Worm (Caenorhabditis elegans) whole organism, L2 larva: ENCODE results near the gene kbp-1.

Experiments used
- C34F6.9 ChIP-seq: fragments of 150-350 bp; optimal IDR thresholded peaks from 2 replicates; lab custom pipeline; 2014; ENCODE audit warnings: missing biosample characterization, missing genetic modification characterization
- F13H6.1 ChIP-seq: sonication (generic microtip); optimal IDR thresholded peaks from 2 replicates; lab custom pipeline; 2016; ENCODE audit warnings: missing genetic modification characterization, missing compliant biosample characterization
- R02D3.7 ChIP-seq: fragments of 150-350 bp; optimal IDR thresholded peaks from 2 replicates; lab custom pipeline; 2014; ENCODE audit warnings: missing biosample characterization, missing genetic modification characterization
- Y55F3AM.14 ChIP-seq: fragments of 200-800 bp; sonication (Bioruptor generic); optimal IDR thresholded peaks from 2 replicates; lab custom pipeline; 2018; ENCODE audit warnings: mild to moderate bottlenecking, missing genetic modification characterization, missing compliant biosample characterization
- ZK546.5 ChIP-seq: sonication (generic microtip); optimal IDR thresholded peaks from 2 replicates; lab custom pipeline; 2017; ENCODE audit warnings: missing biosample characterization, missing genetic modification characterization
- alr-1 ChIP-seq: fragments of 150-350 bp; optimal IDR thresholded peaks from 2 replicates; lab custom pipeline; 2014; ENCODE audit warnings: missing biosample characterization, missing genetic modification characterization
- aly-2 ChIP-seq: fragments of 150-350 bp; optimal IDR thresholded peaks from 2 replicates; lab custom pipeline; 2014; ENCODE audit warnings: missing biosample characterization, missing genetic modification characterization
- ama-1 ChIP-seq: fragments of 150-350 bp; optimal IDR thresholded peaks from 2 replicates; lab custom pipeline; 2018; ENCODE audit warnings: inconsistent platforms
- blmp-1 ChIP-seq: sonication (generic microtip); optimal IDR thresholded peaks from 2 replicates; lab custom pipeline; 2017; ENCODE audit warnings: missing genetic modification characterization, mild to moderate bottlenecking, missing compliant biosample characterization, antibody characterized with exemption, moderate library complexity; ENCODE audit not compliant: insufficient read depth
- ceh-16 ChIP-seq: fragments of 150-350 bp; optimal IDR thresholded peaks from 2 replicates; lab custom pipeline; 2014; ENCODE audit warnings: missing biosample characterization, missing genetic modification characterization
- ceh-82 ChIP-seq: fragments of 150-350 bp; optimal IDR thresholded peaks from 2 replicates; lab custom pipeline; 2014; ENCODE audit warnings: missing biosample characterization, missing genetic modification characterization
- crh-2 ChIP-seq: sonication (generic microtip); optimal IDR thresholded peaks from 2 replicates; lab custom pipeline; 2017; ENCODE audit warnings: missing biosample characterization, missing genetic modification characterization
- dmd-4 ChIP-seq: sonication (generic microtip); optimal IDR thresholded peaks from 2 replicates; lab custom pipeline; 2017; ENCODE audit warnings: missing biosample characterization, missing genetic modification characterization
- egl-27 ChIP-seq: sonication (generic microtip); optimal IDR thresholded peaks from 3 replicates; lab custom pipeline; 2017; ENCODE audit warnings: missing biosample characterization, missing genetic modification reagents, missing genetic modification characterization
- elt-1 ChIP-seq: fragments of 150-350 bp; optimal IDR thresholded peaks from 2 replicates; lab custom pipeline; 2014; ENCODE audit warnings: missing biosample characterization, missing genetic modification characterization
- elt-3 ChIP-seq: sonication (generic microtip); optimal IDR thresholded peaks from 2 replicates; lab custom pipeline; 2017; ENCODE audit warnings: missing biosample characterization, missing genetic modification characterization
- fos-1 ChIP-seq: fragments of 150-350 bp; optimal IDR thresholded peaks from 2 replicates; lab custom pipeline; 2014; ENCODE audit warnings: missing biosample characterization, missing genetic modification characterization
- gmeb-1 ChIP-seq: fragments of 150-350 bp; optimal IDR thresholded peaks from 2 replicates; lab custom pipeline; 2014; ENCODE audit warnings: missing biosample characterization, missing genetic modification characterization
- lin-11 ChIP-seq: fragments of 150-350 bp; sonication (generic microtip); optimal IDR thresholded peaks from 2 replicates; lab custom pipeline; 2014; ENCODE audit warnings: missing biosample characterization, missing genetic modification characterization, inconsistent platforms, mixed read lengths
- lin-13 ChIP-seq: fragments of 150-350 bp; optimal IDR thresholded peaks from 2 replicates; lab custom pipeline; 2014; ENCODE audit warnings: missing biosample characterization, missing genetic modification reagents, missing genetic modification characterization
- lin-39 ChIP-seq: fragments of 150-350 bp; optimal IDR thresholded peaks from 2 replicates; lab custom pipeline; 2014; ENCODE audit warnings: missing biosample characterization, missing genetic modification reagents, missing genetic modification characterization
- lsy-2 ChIP-seq, 2 experiments: fragments of 150-350 bp in 1 of 2; sonication (generic microtip) in 1 of 2; optimal IDR thresholded peaks; 2 replicates each; lab custom pipeline; 2014 to 2017; ENCODE audit warnings: missing biosample characterization in 2 of 2, missing genetic modification characterization in 2 of 2
- mab-5 ChIP-seq: fragments of 150-350 bp; optimal IDR thresholded peaks from 2 replicates; lab custom pipeline; 2014; ENCODE audit warnings: missing biosample characterization, missing genetic modification characterization
- mbf-1 ChIP-seq: sonication (generic microtip); optimal IDR thresholded peaks from 2 replicates; lab custom pipeline; 2017; ENCODE audit warnings: missing biosample characterization, missing genetic modification characterization
- mdl-1 ChIP-seq, 2 experiments: fragments of 150-350 bp in 1 of 2; sonication (generic microtip) in 1 of 2; optimal IDR thresholded peaks; 2 replicates each; lab custom pipeline; 2017; ENCODE audit warnings: missing biosample characterization in 2 of 2, missing genetic modification characterization in 2 of 2
- nhr-10 ChIP-seq: sonication (generic microtip); optimal IDR thresholded peaks from 2 replicates; lab custom pipeline; 2017; ENCODE audit warnings: missing biosample characterization, missing genetic modification characterization
- nhr-11 ChIP-seq: fragments of 150-350 bp; optimal IDR thresholded peaks from 2 replicates; lab custom pipeline; 2014; ENCODE audit warnings: missing biosample characterization, missing genetic modification characterization
- nhr-12 ChIP-seq: fragments of 150-350 bp; optimal IDR thresholded peaks from 2 replicates; lab custom pipeline; 2014; ENCODE audit warnings: missing biosample characterization, missing genetic modification characterization
- nhr-129 ChIP-seq: fragments of 150-350 bp; optimal IDR thresholded peaks from 2 replicates; lab custom pipeline; 2014; ENCODE audit warnings: missing biosample characterization, missing genetic modification characterization
- nhr-21 ChIP-seq: fragments of 150-350 bp; optimal IDR thresholded peaks from 2 replicates; lab custom pipeline; 2014; ENCODE audit warnings: missing biosample characterization, missing genetic modification characterization
- nhr-23 ChIP-seq: fragments of 150-350 bp; optimal IDR thresholded peaks from 2 replicates; lab custom pipeline; 2014; ENCODE audit warnings: missing biosample characterization, missing genetic modification reagents, missing genetic modification characterization
- nhr-237 ChIP-seq: fragments of 150-350 bp; optimal IDR thresholded peaks from 2 replicates; lab custom pipeline; 2014; ENCODE audit warnings: missing biosample characterization, missing genetic modification characterization
- nhr-25 ChIP-seq: fragments of 150-350 bp; sonication (generic microtip); optimal IDR thresholded peaks from 3 replicates; lab custom pipeline; 2014; ENCODE audit warnings: missing biosample characterization, missing genetic modification characterization
- nhr-6 ChIP-seq: fragments of 150-350 bp; optimal IDR thresholded peaks from 2 replicates; lab custom pipeline; 2014; ENCODE audit warnings: missing biosample characterization, missing genetic modification characterization
- nhr-77 ChIP-seq: fragments of 150-350 bp; optimal IDR thresholded peaks from 2 replicates; lab custom pipeline; 2014; ENCODE audit warnings: missing biosample characterization, missing genetic modification characterization
- peb-1 ChIP-seq: fragments of 150-350 bp; optimal IDR thresholded peaks from 2 replicates; lab custom pipeline; 2014; ENCODE audit warnings: missing biosample characterization, missing genetic modification characterization
- sem-4 ChIP-seq: fragments of 150-350 bp; optimal IDR thresholded peaks from 2 replicates; lab custom pipeline; 2014; ENCODE audit warnings: missing biosample characterization, missing genetic modification reagents, missing genetic modification characterization
- skn-1 ChIP-seq: sonication (generic microtip); optimal IDR thresholded peaks from 2 replicates; lab custom pipeline; 2017; ENCODE audit warnings: missing biosample characterization, missing genetic modification characterization
- sma-3 ChIP-seq: sonication (generic microtip); optimal IDR thresholded peaks from 2 replicates; lab custom pipeline; 2016; ENCODE audit warnings: missing genetic modification reagents, missing genetic modification characterization, missing compliant biosample characterization
- sma-9 ChIP-seq, 2 experiments: fragments of 150-350 bp in 1 of 2; sonication (generic microtip) in 1 of 2; optimal IDR thresholded peaks; 2 replicates each; lab custom pipeline; 2014 to 2016; ENCODE audit warnings: missing genetic modification characterization in 2 of 2, mild to moderate bottlenecking in 1 of 2, missing biosample characterization in 1 of 2, missing compliant biosample characterization in 1 of 2, missing genetic modification reagents in 1 of 2, moderate library complexity in 1 of 2
- snpc-4 ChIP-seq: fragments of 150-350 bp; optimal IDR thresholded peaks from 2 replicates; lab custom pipeline; 2014; ENCODE audit warnings: missing biosample characterization, missing genetic modification characterization
- unc-39 ChIP-seq: fragments of 150-350 bp; optimal IDR thresholded peaks from 2 replicates; lab custom pipeline; 2014; ENCODE audit warnings: missing biosample characterization, missing genetic modification characterization
- unc-55 ChIP-seq: fragments of 150-350 bp; sonication (generic microtip); optimal IDR thresholded peaks from 3 replicates; lab custom pipeline; 2014; ENCODE audit warnings: missing biosample characterization, missing genetic modification reagents, missing genetic modification characterization
- unc-62 ChIP-seq: fragments of 150-350 bp; optimal IDR thresholded peaks from 2 replicates; lab custom pipeline; 2014; ENCODE audit warnings: missing biosample characterization, missing genetic modification reagents, missing genetic modification characterization
- zag-1 ChIP-seq: fragments of 150-350 bp; optimal IDR thresholded peaks from 2 replicates; lab custom pipeline; 2014; ENCODE audit warnings: missing biosample characterization, missing genetic modification characterization
- ztf-1 ChIP-seq: fragments of 200-800 bp; sonication (Bioruptor generic); conservative IDR thresholded peaks from 2 replicates; pipeline ENCODE4 v1.3.6; 2022; ENCODE audit warnings: missing genetic modification characterization, missing compliant biosample characterization
- ztf-11 ChIP-seq: sonication (generic microtip); optimal IDR thresholded peaks from 2 replicates; lab custom pipeline; 2017; ENCODE audit warnings: missing biosample characterization, missing genetic modification characterization
- ztf-4 ChIP-seq: fragments of 150-350 bp; optimal IDR thresholded peaks from 2 replicates; lab custom pipeline; 2014; ENCODE audit warnings: missing biosample characterization, missing genetic modification characterization

The kbp-1 gene

ce11 chrIII:6895677-6896076 is 26.2 kb downstream of the kbp-1 start:
- no peak for TF ChIP-seq sma-9 (GFP tag; optimal IDR thresholded peaks at IDR 0.05; lab: Kevin White, UChicago)
- no peak for TF ChIP-seq sma-9 (tag; optimal IDR thresholded peaks at IDR 0.05; lab: Kevin White, UChicago)
- no peak for TF ChIP-seq unc-62 (GFP tag; lab: Kevin White, UChicago)
- TF ChIP-seq unc-55 (GFP tag; lab: Kevin White, UChicago), result no peak
- TF ChIP-seq ztf-1 (GFP tag; lab: Robert Waterston, UW), result no peak
- no peak for TF ChIP-seq elt-1 (tag; lab: Kevin White, UChicago)
- TF ChIP-seq ztf-4, result no peak
- no peak for TF ChIP-seq mab-5 (tag; lab: Kevin White, UChicago)
- TF ChIP-seq dmd-4 (tag; lab: Kevin White, UChicago), result no peak
- TF ChIP-seq lin-13 (GFP tag; lab: Kevin White, UChicago), result no peak
- no peak for TF ChIP-seq nhr-21 (tag; lab: Kevin White, UChicago)
- TF ChIP-seq, all 48 proteins: peak for 0

- TF ChIP-seq skn-1 (tag; lab: Kevin White, UChicago) (no peak), sma-3 (GFP tag; lab: Kevin White, UChicago) (peak; percentile 95), ztf-11 (tag; lab: Kevin White, UChicago) (no peak), ceh-16 (no peak), sma-9 (GFP tag; optimal IDR thresholded peaks at IDR 0.05; lab: Kevin White, UChicago) (peak; percentile 98), sma-9 (tag; optimal IDR thresholded peaks at IDR 0.05; lab: Kevin White, UChicago) (no peak), unc-62 (GFP tag; lab: Kevin White, UChicago) (no peak), nhr-23 (no peak), unc-55 (GFP tag; lab: Kevin White, UChicago) (peak; percentile 61), mab-5 (tag; lab: Kevin White, UChicago) (peak; percentile 21), snpc-4 (no peak), nhr-25 (tag; lab: Kevin White, UChicago) (peak; percentile 90), ama-1 (lab: Kevin White, UChicago) (peak; percentile 84), nhr-77 (no peak), peb-1 (tag; lab: Kevin White, UChicago) (no peak), ztf-1 (GFP tag; lab: Robert Waterston, UW) (no peak), dmd-4 (tag; lab: Kevin White, UChicago) (no peak), nhr-6 (peak; percentile 87), nhr-11 (no peak), nhr-21 (tag; lab: Kevin White, UChicago) (peak; percentile 90), aly-2 (tag; lab: Kevin White, UChicago) (no peak), lsy-2 (tag; optimal IDR thresholded peaks at IDR 0.05; lab: Kevin White, UChicago) (peak; percentile 40 to 86), nhr-129 (tag; lab: Kevin White, UChicago) (peak; percentile 86), egl-27 (tag; lab: Kevin White, UChicago) (peak; percentile 96), gmeb-1 (tag; lab: Kevin White, UChicago) (peak; percentile 68), mdl-1 (tag; optimal IDR thresholded peaks at IDR 0.05; lab: Kevin White, UChicago) (no peak), elt-3 (tag; lab: Kevin White, UChicago) (no peak), zag-1 (tag; lab: Kevin White, UChicago) (no peak), nhr-10 (tag; lab: Kevin White, UChicago) (no peak), ceh-82 (tag; lab: Kevin White, UChicago) (no peak), C34F6.9 (peak; percentile 94), F13H6.1 (tag; lab: Kevin White, UChicago) (peak; percentile 83), R02D3.7 (tag; lab: Kevin White, UChicago) (no peak), nhr-237 (no peak), Y55F3AM.14 (GFP tag; lab: Kevin White, UChicago) (no peak), elt-1 (tag; lab: Kevin White, UChicago) (no peak), ztf-4 (peak; percentile 83), crh-2 (tag; lab: Kevin White, UChicago) (peak; percentile 91), lin-13 (GFP tag; lab: Kevin White, UChicago) (peak; percentile 47), nhr-12 (tag; lab: Kevin White, UChicago) (no peak), alr-1 (tag; lab: Kevin White, UChicago) (no peak), fos-1 (tag; lab: Kevin White, UChicago) (peak; percentile 58), blmp-1 (tag; lab: Kevin White, UChicago) (peak; percentile 66), lin-39 (tag; lab: Kevin White, UChicago) (peak; percentile 27), lin-11 (tag; lab: Kevin White, UChicago) (no peak), sem-4 (tag; lab: Kevin White, UChicago) (peak; percentile 79), ZK546.5 (tag; lab: Kevin White, UChicago) (no peak), mbf-1 (tag; lab: Kevin White, UChicago) (no peak), unc-39 (tag; lab: Kevin White, UChicago) (no peak)
Measured at ce11 chrIII:6897587-6898064, 28.2 kb downstream of the kbp-1 start, which contains the start of gene T07E3.4. TSS of gene T07E3.4 (plus strand) at chrIII:6898014.
